ENCODE assay signal across 3 fruit fly cellular contexts in genomic region chr3R:11606679-11607078, dm6.
A peak's percentile ranks its signal among the peaks of the same experiment; 100 is the strongest.
TF ChIP-seq lines count a peak whose summit lies in the region.

No protein-coding gene starts in this region.

- no peak for TF ChIP-seq CTCF in whole organism, embryonic (GFP tag; optimal IDR thresholded peaks at IDR 0.05; lab: Kevin White, UChicago)

TF ChIP-seq in whole organism, embryonic, 481 proteins besides CTCF, POLR2A, EP300 and RAD21:
- TF ChIP-seq salm (tag; optimal IDR thresholded peaks at IDR 0.05; lab: Kevin White, UChicago) = no peak
- TF ChIP-seq gcm2 (GFP tag; optimal IDR thresholded peaks at IDR 0.05; lab: Kevin White, UChicago) = no peak
- no peak for TF ChIP-seq lov (optimal IDR thresholded peaks at IDR 0.05; lab: Kevin White, UChicago)
- TF ChIP-seq lov (GFP tag; IDR thresholded peaks at IDR 0.05; lab: Robert Waterston, UW) = no peak
- peak; percentile 13 for TF ChIP-seq CG18262 (tag; optimal IDR thresholded peaks at IDR 0.05; lab: Kevin White, UChicago)
- TF ChIP-seq gem (tag; optimal IDR thresholded peaks at IDR 0.05; lab: Kevin White, UChicago) = peak; percentile 24
- peak in 1 of 2 experiments; percentile 20 for TF ChIP-seq bsh (GFP tag; optimal IDR thresholded peaks at IDR 0.05; lab: Kevin White, UChicago)
- TF ChIP-seq CG2199 (GFP tag; IDR thresholded peaks at IDR 0.05; lab: Robert Waterston, UW) = no peak
- TF ChIP-seq CG2712 (tag; optimal IDR thresholded peaks at IDR 0.05; lab: Kevin White, UChicago) = peak; percentile 26
- TF ChIP-seq bab2 (GFP tag; optimal IDR thresholded peaks at IDR 0.05; lab: Kevin White, UChicago) = no peak
- peak in 1 of 2 experiments; percentile 8 for TF ChIP-seq Trl (optimal IDR thresholded peaks at IDR 0.05; lab: Kevin White, UChicago)
- no peak for TF ChIP-seq Trl (GFP tag; optimal IDR thresholded peaks at IDR 0.05; lab: Kevin White, UChicago)
- TF ChIP-seq MBD-R2 (GFP tag; IDR thresholded peaks at IDR 0.05; lab: Robert Waterston, UW) = no peak
- peak; percentile 73 for TF ChIP-seq grau (tag; optimal IDR thresholded peaks at IDR 0.05; lab: Kevin White, UChicago)
- no peak for TF ChIP-seq CG12299 (tag; optimal IDR thresholded peaks at IDR 0.05; lab: Kevin White, UChicago)
- no peak for TF ChIP-seq CG12104 (GFP tag; optimal IDR thresholded peaks at IDR 0.05; lab: Kevin White, UChicago)
- TF ChIP-seq Ssrp (tag; optimal IDR thresholded peaks at IDR 0.05; lab: Kevin White, UChicago) = peak; percentile 11

TF ChIP-seq in whole organism, prepupa, 60 proteins besides CTCF, POLR2A, EP300 and RAD21:
- TF ChIP-seq CG3919 (GFP tag; optimal IDR thresholded peaks at IDR 0.05; lab: Kevin White, UChicago) (peak; percentile 24), CG10669 (GFP tag; optimal IDR thresholded peaks at IDR 0.05; lab: Kevin White, UChicago) (no peak), CG9139 (GFP tag; optimal IDR thresholded peaks at IDR 0.05; lab: Kevin White, UChicago) (no peak), CG32006 (GFP tag; optimal IDR thresholded peaks at IDR 0.05; lab: Kevin White, UChicago) (peak; percentile 75), CG10631 (GFP tag; optimal IDR thresholded peaks at IDR 0.05; lab: Kevin White, UChicago) (no peak), CG8319 (GFP tag; optimal IDR thresholded peaks at IDR 0.05; lab: Kevin White, UChicago) (no peak), CG4318 (GFP tag; optimal IDR thresholded peaks at IDR 0.05; lab: Kevin White, UChicago) (peak; percentile 36), CG6276 (GFP tag; optimal IDR thresholded peaks at IDR 0.05; lab: Kevin White, UChicago) (peak; percentile 58), Eip78C (GFP tag; lab: Kevin White, UChicago) (peak; percentile 44), Hr4 (GFP tag; optimal IDR thresholded peaks at IDR 0.05; lab: Kevin White, UChicago) (peak; percentile 47), CG8119 (GFP tag; IDR thresholded peaks at IDR 0.05; lab: Robert Waterston, UW) (peak; percentile 73), CG34406 (GFP tag; optimal IDR thresholded peaks at IDR 0.05; lab: Kevin White, UChicago) (no peak), CG6808 (GFP tag; optimal IDR thresholded peaks at IDR 0.05; lab: Kevin White, UChicago) (no peak), eg (GFP tag; IDR thresholded peaks at IDR 0.05; lab: Robert Waterston, UW) (peak; percentile 36; the same call in 1 of the 3 replicates), acj6 (GFP tag; optimal IDR thresholded peaks at IDR 0.05; lab: Kevin White, UChicago) (peak; percentile 8), achi (GFP tag; optimal IDR thresholded peaks at IDR 0.05; lab: Kevin White, UChicago) (peak; percentile 22), CG15336 (GFP tag; IDR thresholded peaks at IDR 0.05; lab: Robert Waterston, UW) (peak; percentile 62; the same call in 1 of the 2 replicates), dac (GFP tag; optimal IDR thresholded peaks at IDR 0.05; lab: Kevin White, UChicago) (peak; percentile 56), svp (GFP tag; lab: Kevin White, UChicago) (peak; percentile 12)
TF ChIP-seq in whole organism, prepupa: peak in this region for 13.

TF ChIP-seq in whole organism, pupa, 21 proteins besides CTCF, POLR2A, EP300 and RAD21:
- peak; percentile 10 for TF ChIP-seq CG9948 (tag; optimal IDR thresholded peaks at IDR 0.05; lab: Kevin White, UChicago)
- no peak for TF ChIP-seq CG8159 (tag; optimal IDR thresholded peaks at IDR 0.05; lab: Kevin White, UChicago)
- TF ChIP-seq Pif1A (GFP tag; optimal IDR thresholded peaks at IDR 0.05; lab: Kevin White, UChicago) = no peak
- peak; percentile 48; the same call in 1 of the 3 replicates for TF ChIP-seq CG4496 (GFP tag; IDR thresholded peaks at IDR 0.05; lab: Robert Waterston, UW)
- TF ChIP-seq CG15710 (tag; optimal IDR thresholded peaks at IDR 0.05; lab: Kevin White, UChicago) = no peak
- peak; percentile 38 for TF ChIP-seq CG8301 (tag; optimal IDR thresholded peaks at IDR 0.05; lab: Kevin White, UChicago)
- TF ChIP-seq D1 (tag; optimal IDR thresholded peaks at IDR 0.05; lab: Kevin White, UChicago) = no peak
- TF ChIP-seq Ets98B (GFP tag; IDR thresholded peaks at IDR 0.05; lab: Robert Waterston, UW) = no peak
- no peak for TF ChIP-seq CG13204 (GFP tag; optimal IDR thresholded peaks at IDR 0.05; lab: Kevin White, UChicago)
- TF ChIP-seq fd96Ca (GFP tag; IDR thresholded peaks at IDR 0.05; lab: Robert Waterston, UW) = peak; percentile 76
- TF ChIP-seq CG32121 (GFP tag; IDR thresholded peaks at IDR 0.05; lab: Robert Waterston, UW) = peak; percentile 40; the same call in 1 of the 2 replicates
- TF ChIP-seq EcR (GFP tag; optimal IDR thresholded peaks at IDR 0.05; lab: Kevin White, UChicago) = no peak
- no peak for TF ChIP-seq gl (tag; optimal IDR thresholded peaks at IDR 0.05; lab: Kevin White, UChicago)
- TF ChIP-seq Pif1B (GFP tag; optimal IDR thresholded peaks at IDR 0.05; lab: Kevin White, UChicago) = no peak
- no peak for TF ChIP-seq CG10348 (GFP tag; IDR thresholded peaks at IDR 0.05; lab: Robert Waterston, UW)
- peak; percentile 68 for TF ChIP-seq CG14655 (GFP tag; optimal IDR thresholded peaks at IDR 0.05; lab: Kevin White, UChicago)
- no peak for TF ChIP-seq CG17806 (tag; optimal IDR thresholded peaks at IDR 0.05; lab: Kevin White, UChicago)
